Worm (Caenorhabditis elegans) whole organism, midembryonic: Measurements from ENCODE around the gene mdt-26.

Experiments used
- T22C8.4 ChIP-seq: fragments of 200-800 bp; sonication (Bioruptor generic); IDR thresholded peaks from 2 replicates; pipeline ENCODE4 v1.3.6; 2022; ENCODE audit warnings: missing genetic modification characterization, missing compliant biosample characterization
- cog-1 ChIP-seq: sonication (generic microtip); optimal IDR thresholded peaks from 2 replicates; lab custom pipeline; 2016; ENCODE audit warnings: missing genetic modification characterization, missing compliant biosample characterization
- flt-1 ChIP-seq: fragments of 200-800 bp; sonication (Bioruptor generic); IDR thresholded peaks from 2 replicates; pipeline ENCODE4 v1.3.6; 2022; ENCODE audit warnings: missing genetic modification characterization, missing compliant biosample characterization
- klf-2 ChIP-seq: fragments of 200-800 bp; sonication (Bioruptor generic); conservative IDR thresholded peaks from 2 replicates; pipeline ENCODE4 v1.3.6; 2022; ENCODE audit warnings: missing genetic modification reagents, missing genetic modification characterization, missing compliant biosample characterization
- med-1 ChIP-seq: sonication (generic microtip); optimal IDR thresholded peaks from 2 replicates; lab custom pipeline; 2017; ENCODE audit warnings: missing genetic modification characterization, mild to moderate bottlenecking, missing compliant biosample characterization, antibody characterized with exemption, missing genetic modification reagents; ENCODE audit not compliant: insufficient read depth
- ref-1 ChIP-seq: fragments of 200-800 bp; sonication (Bioruptor generic); conservative IDR thresholded peaks from 2 replicates; pipeline ENCODE4 v1.3.6; 2022; ENCODE audit warnings: missing genetic modification reagents, missing genetic modification characterization, missing compliant biosample characterization
- ztf-23 ChIP-seq: fragments of 200-800 bp; sonication (Bioruptor generic); IDR thresholded peaks from 2 replicates; pipeline ENCODE4 v1.3.6; 2022; ENCODE audit warnings: missing genetic modification reagents, missing genetic modification characterization, missing compliant biosample characterization
- ztf-29 ChIP-seq: fragments of 200-800 bp; sonication (Bioruptor generic); IDR thresholded peaks from 2 replicates; pipeline ENCODE4 v1.3.6; 2022; ENCODE audit warnings: missing genetic modification reagents, missing genetic modification characterization, missing compliant biosample characterization

DNA sequence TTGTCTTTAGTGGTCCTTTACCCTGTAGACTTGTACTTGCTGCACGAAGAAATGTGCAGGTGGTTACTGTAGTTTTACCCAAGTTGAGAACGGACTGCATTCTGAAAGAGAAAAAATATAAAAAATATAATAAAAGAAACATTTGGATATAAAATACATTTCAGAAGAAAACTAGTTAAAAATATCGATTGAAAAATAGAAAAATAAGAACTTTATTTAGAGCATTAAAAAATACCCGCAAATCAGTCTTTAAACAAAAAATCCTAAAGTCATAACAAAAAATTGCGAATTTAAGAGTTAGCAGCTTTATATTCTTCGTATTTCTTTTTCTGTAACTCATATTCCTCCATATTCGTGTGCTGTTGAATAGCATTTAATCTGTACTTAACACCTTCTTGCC lies 7.8 kb downstream of the mdt-26 start, which contains the start of gene C25H3.7:
- no peak for TF ChIP-seq klf-2 (GFP tag; lab: Robert Waterston, UW)
- no peak for TF ChIP-seq flt-1 (GFP tag; lab: Robert Waterston, UW)
- TF ChIP-seq med-1 (GFP tag; lab: Kevin White, UChicago): no peak
- no peak for TF ChIP-seq ref-1 (GFP tag; lab: Robert Waterston, UW)
- no peak for TF ChIP-seq T22C8.4 (GFP tag; lab: Robert Waterston, UW)
- no peak for TF ChIP-seq ztf-29 (GFP tag; lab: Robert Waterston, UW)
- TF ChIP-seq ztf-23: no peak
- no peak for TF ChIP-seq cog-1 (tag; lab: Kevin White, UChicago)
